Fruit fly (Drosophila melanogaster): Measurements from ENCODE around the gene Elys.

The Elys gene

dm6 chrX:19701611-19702010 is 49.5 kb downstream of the Elys start, which contains the start of gene Tcs4 (continued):
- TF ChIP-seq Ravus (GFP tag; IDR thresholded peaks at IDR 0.05) (no peak), sob (GFP tag; IDR thresholded peaks at IDR 0.05) (0 out of 2 replicates have a peak, but pooled peaks have one; percentile 19), ro (GFP tag; IDR thresholded peaks at IDR 0.05) (no peak), CG15011 (GFP tag; optimal IDR thresholded peaks at IDR 0.05) (no peak), gem (tag; optimal IDR thresholded peaks at IDR 0.05) (peak; percentile 71), CG1024 (GFP tag; IDR thresholded peaks at IDR 0.05) (no peak), Med (GFP tag) (peak; percentile 76), CG15696 (tag; optimal IDR thresholded peaks at IDR 0.05) (peak; percentile 30), trem (tag; optimal IDR thresholded peaks at IDR 0.05) (peak; percentile 43), D19B (GFP tag; optimal IDR thresholded peaks at IDR 0.05) (no peak), CG10431 (GFP tag; optimal IDR thresholded peaks at IDR 0.05) (no peak), CG43689 (GFP tag; IDR thresholded peaks at IDR 0.05) (no peak), CG12744 (GFP tag; optimal IDR thresholded peaks at IDR 0.05) (no peak), CG18011 (GFP tag; optimal IDR thresholded peaks at IDR 0.05) (no peak), Drgx (GFP tag; IDR thresholded peaks at IDR 0.05) (0 out of 2 replicates have a peak, but pooled peaks have one; percentile 6), Adf1 (GFP tag; IDR thresholded peaks at IDR 0.05) (no peak), ato (GFP tag; IDR thresholded peaks at IDR 0.05; ENCODE audit: partially characterized antibody) (0 out of 2 replicates have a peak, but pooled peaks have one; percentile 26), bbx (GFP tag; IDR thresholded peaks at IDR 0.05; ENCODE audit: partially characterized antibody) (peak; percentile 60; the same call in 1 of the 2 replicates), CoRest (tag; optimal IDR thresholded peaks at IDR 0.05) (peak; percentile 29), Atf6 (GFP tag; IDR thresholded peaks at IDR 0.05) (no peak), al (GFP tag; IDR thresholded peaks at IDR 0.05) (no peak), Xbp1 (GFP tag; optimal IDR thresholded peaks at IDR 0.05) (peak; percentile 42), CG2678 (tag; optimal IDR thresholded peaks at IDR 0.05) (no peak), CG7556 (GFP tag; optimal IDR thresholded peaks at IDR 0.05) (peak; percentile 5), Jarid2 (GFP tag; optimal IDR thresholded peaks at IDR 0.05) (no peak), CG7271 (tag; optimal IDR thresholded peaks at IDR 0.05) (no peak), eve (GFP tag; optimal IDR thresholded peaks at IDR 0.05) (no peak), grau (tag; optimal IDR thresholded peaks at IDR 0.05) (peak; percentile 48), CG15479 (GFP tag; optimal IDR thresholded peaks at IDR 0.05) (no peak), scrt (GFP tag; optimal IDR thresholded peaks at IDR 0.05) (no peak), knrl (GFP tag; IDR thresholded peaks at IDR 0.05; ENCODE audit: partially characterized antibody) (peak; percentile 42; the same call in 1 of the 3 replicates), crol (GFP tag; IDR thresholded peaks at IDR 0.05) (no peak), CG13123 (GFP tag; optimal IDR thresholded peaks at IDR 0.05) (no peak), Rfx (GFP tag; IDR thresholded peaks at IDR 0.05) (0 out of 2 replicates have a peak, but pooled peaks have one; percentile 29), CG11247 (GFP tag; IDR thresholded peaks at IDR 0.05) (no peak), Elba2 (GFP tag; optimal IDR thresholded peaks at IDR 0.05) (peak; percentile 25), Ssrp (tag; optimal IDR thresholded peaks at IDR 0.05) (peak; percentile 5), CG17612 (GFP tag; IDR thresholded peaks at IDR 0.05) (no peak), hkb (optimal IDR thresholded peaks at IDR 0.05) (no peak), hkb (GFP tag; IDR thresholded peaks at IDR 0.05) (no peak), CG11093 (GFP tag; IDR thresholded peaks at IDR 0.05) (no peak), CG6175 (GFP tag; IDR thresholded peaks at IDR 0.05) (no peak), chn (GFP tag; optimal IDR thresholded peaks at IDR 0.05) (no peak), dpn (GFP tag; optimal IDR thresholded peaks at IDR 0.05) (peak in 1 of 2 experiments; percentile 28), lab (GFP tag; optimal IDR thresholded peaks at IDR 0.05) (no peak), BEAF-32 (GFP tag; optimal IDR thresholded peaks at IDR 0.05) (peak; percentile 8), Mrtf (GFP tag; IDR thresholded peaks at IDR 0.05) (no peak), B-H1 (GFP tag; IDR thresholded peaks at IDR 0.05) (no peak), Lim3 (GFP tag; IDR thresholded peaks at IDR 0.05) (no peak), prd (optimal IDR thresholded peaks at IDR 0.05) (no peak), prd (GFP tag; IDR thresholded peaks at IDR 0.05) (peak; percentile 26; the same call in 1 of the 3 replicates), CHES-1-like (GFP tag; optimal IDR thresholded peaks at IDR 0.05) (no peak)

Data from whole organism, embryonic.